Worm (Caenorhabditis elegans) whole organism, midembryonic: ENCODE results near the gene rib-2.

Experiments
- T22C8.4 ChIP-seq: fragments of 200-800 bp; sonication (Bioruptor generic); IDR thresholded peaks from 2 replicates; pipeline ENCODE4 v1.3.6; 2022; ENCODE audit warnings: missing genetic modification characterization, missing compliant biosample characterization
- cog-1 ChIP-seq: sonication (generic microtip); optimal IDR thresholded peaks from 2 replicates; lab custom pipeline; 2016; ENCODE audit warnings: missing genetic modification characterization, missing compliant biosample characterization
- flt-1 ChIP-seq: fragments of 200-800 bp; sonication (Bioruptor generic); IDR thresholded peaks from 2 replicates; pipeline ENCODE4 v1.3.6; 2022; ENCODE audit warnings: missing genetic modification characterization, missing compliant biosample characterization
- klf-2 ChIP-seq: fragments of 200-800 bp; sonication (Bioruptor generic); conservative IDR thresholded peaks from 2 replicates; pipeline ENCODE4 v1.3.6; 2022; ENCODE audit warnings: missing genetic modification reagents, missing genetic modification characterization, missing compliant biosample characterization
- med-1 ChIP-seq: sonication (generic microtip); optimal IDR thresholded peaks from 2 replicates; lab custom pipeline; 2017; ENCODE audit warnings: missing genetic modification characterization, mild to moderate bottlenecking, missing compliant biosample characterization, antibody characterized with exemption, missing genetic modification reagents; ENCODE audit not compliant: insufficient read depth
- ref-1 ChIP-seq: fragments of 200-800 bp; sonication (Bioruptor generic); conservative IDR thresholded peaks from 2 replicates; pipeline ENCODE4 v1.3.6; 2022; ENCODE audit warnings: missing genetic modification reagents, missing genetic modification characterization, missing compliant biosample characterization
- tab-1 ChIP-seq: fragments of 200-800 bp; sonication (Bioruptor generic); IDR thresholded peaks from 2 replicates; pipeline ENCODE4 v1.3.6; 2022; ENCODE audit warnings: missing genetic modification characterization, missing compliant biosample characterization
- ztf-23 ChIP-seq: fragments of 200-800 bp; sonication (Bioruptor generic); IDR thresholded peaks from 2 replicates; pipeline ENCODE4 v1.3.6; 2022; ENCODE audit warnings: missing genetic modification reagents, missing genetic modification characterization, missing compliant biosample characterization
- ztf-29 ChIP-seq: fragments of 200-800 bp; sonication (Bioruptor generic); IDR thresholded peaks from 2 replicates; pipeline ENCODE4 v1.3.6; 2022; ENCODE audit warnings: missing genetic modification reagents, missing genetic modification characterization, missing compliant biosample characterization

Gene rib-2

ce11 chrIII:10733300-10733699 lies 9.3 kb upstream of the rib-2 start:
- TF ChIP-seq klf-2 (GFP tag; lab: Robert Waterston, UW) (no peak), cog-1 (tag; lab: Kevin White, UChicago) (no peak), T22C8.4 (GFP tag; lab: Robert Waterston, UW) (no peak), ref-1 (no peak), tab-1 (GFP tag; lab: Robert Waterston, UW) (no peak), ztf-29 (GFP tag; lab: Robert Waterston, UW) (no peak)

- TF ChIP-seq ztf-23 (GFP tag; lab: Robert Waterston, UW) (no peak), flt-1 (GFP tag; lab: Robert Waterston, UW) (no peak), cog-1 (tag; lab: Kevin White, UChicago) (no peak)
Measured at ce11 chrIII:10734511-10735233, 7.9 kb upstream of the rib-2 start.

DNA sequence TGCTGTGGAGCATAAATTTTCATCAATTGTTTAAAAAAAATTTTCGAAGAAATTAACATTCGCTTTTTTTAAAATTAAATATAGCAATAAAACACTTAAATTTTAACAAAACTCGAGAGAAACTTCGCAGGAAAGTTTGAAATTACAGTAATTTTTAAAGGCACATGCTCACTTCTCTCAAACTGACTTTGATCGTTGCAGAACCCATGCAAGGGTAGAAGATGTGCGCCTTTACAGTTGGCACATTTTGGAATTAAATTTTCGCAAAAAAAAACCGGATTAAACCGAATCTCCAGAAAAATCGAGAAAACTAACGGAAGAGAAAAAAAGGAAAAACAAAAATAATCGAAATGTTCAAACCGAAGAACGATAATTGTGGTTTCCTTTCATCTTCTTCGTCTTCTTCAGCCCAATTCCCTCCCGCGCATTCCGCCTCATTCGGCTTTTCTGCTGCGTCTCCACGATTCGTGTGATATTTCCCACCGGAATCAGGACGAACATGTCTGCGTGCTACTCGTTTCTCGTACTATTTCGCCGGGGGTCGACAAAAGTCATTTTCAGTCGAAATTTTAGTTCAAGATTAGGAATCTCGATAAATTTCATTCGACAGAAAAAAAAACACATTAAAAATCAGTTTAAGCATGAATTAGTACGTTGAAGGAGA lies 6.2 kb upstream of the rib-2 start:
- TF ChIP-seq klf-2 (GFP tag; lab: Robert Waterston, UW) (no peak), ref-1 (no peak), flt-1 (GFP tag; lab: Robert Waterston, UW) (no peak), ztf-23 (GFP tag; lab: Robert Waterston, UW) (no peak), ztf-29 (GFP tag; lab: Robert Waterston, UW) (no peak), T22C8.4 (GFP tag; lab: Robert Waterston, UW) (no peak)

DNA sequence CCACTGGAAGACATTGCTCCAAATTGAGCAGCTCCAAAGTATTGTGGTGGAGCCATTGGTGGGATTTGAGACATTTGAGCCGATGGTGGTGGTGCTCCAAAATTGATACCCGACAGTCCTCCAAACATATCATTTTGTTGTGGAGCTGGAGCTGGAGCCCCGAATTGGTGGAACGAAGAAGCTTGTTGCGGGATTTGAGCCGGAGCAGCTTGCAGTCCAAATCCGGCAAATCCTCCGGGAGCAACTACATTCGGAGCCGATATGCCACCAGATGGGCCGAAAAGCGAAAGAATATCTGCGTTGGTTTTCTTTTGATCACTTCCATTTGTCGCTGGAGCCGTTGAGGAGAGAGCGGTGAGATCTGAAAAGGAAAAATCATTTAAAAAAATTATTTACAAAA lies 4.5 kb upstream of the rib-2 start:
- TF ChIP-seq ztf-29 (GFP tag; lab: Robert Waterston, UW) (no peak), med-1 (no peak), tab-1 (GFP tag; lab: Robert Waterston, UW) (no peak), T22C8.4 (GFP tag; lab: Robert Waterston, UW) (no peak), ztf-23 (GFP tag; lab: Robert Waterston, UW) (no peak), klf-2 (GFP tag; lab: Robert Waterston, UW) (no peak), cog-1 (tag; lab: Kevin White, UChicago) (no peak), ref-1 (no peak), flt-1 (GFP tag; lab: Robert Waterston, UW) (no peak)

ce11 chrIII:10739455-10739854 lies 3.2 kb upstream of the rib-2 start, which contains the start of gene smap-1:
Gene smap-1, minus strand, starts transcription at chrIII:10739792.
- TF ChIP-seq klf-2 (GFP tag; lab: Robert Waterston, UW) (no peak), flt-1 (GFP tag; lab: Robert Waterston, UW) (no peak), ztf-29 (GFP tag; lab: Robert Waterston, UW) (no peak), ztf-23 (GFP tag; lab: Robert Waterston, UW) (no peak), cog-1 (tag; lab: Kevin White, UChicago) (no peak), T22C8.4 (GFP tag; lab: Robert Waterston, UW) (no peak), med-1 (no peak), tab-1 (GFP tag; lab: Robert Waterston, UW) (no peak), ref-1 (no peak)

- TF ChIP-seq ztf-23 (GFP tag; lab: Robert Waterston, UW): peak; percentile 83
- 0 out of 2 replicates have a peak, but pooled peaks have one; percentile 51 for TF ChIP-seq flt-1 (GFP tag; lab: Robert Waterston, UW)
- no peak for TF ChIP-seq cog-1 (tag; lab: Kevin White, UChicago)
Measured at ce11 chrIII:10739902-10740301, 2.7 kb upstream of the rib-2 start.

- TF ChIP-seq T22C8.4 (GFP tag; lab: Robert Waterston, UW) (no peak), ref-1 (no peak)
Measured at ce11 chrIII:10740518-10740917, 2.1 kb upstream of the rib-2 start, which contains the start of gene K01G5.8. Gene K01G5.8, minus strand, starts transcription at chrIII:10740772.

DNA sequence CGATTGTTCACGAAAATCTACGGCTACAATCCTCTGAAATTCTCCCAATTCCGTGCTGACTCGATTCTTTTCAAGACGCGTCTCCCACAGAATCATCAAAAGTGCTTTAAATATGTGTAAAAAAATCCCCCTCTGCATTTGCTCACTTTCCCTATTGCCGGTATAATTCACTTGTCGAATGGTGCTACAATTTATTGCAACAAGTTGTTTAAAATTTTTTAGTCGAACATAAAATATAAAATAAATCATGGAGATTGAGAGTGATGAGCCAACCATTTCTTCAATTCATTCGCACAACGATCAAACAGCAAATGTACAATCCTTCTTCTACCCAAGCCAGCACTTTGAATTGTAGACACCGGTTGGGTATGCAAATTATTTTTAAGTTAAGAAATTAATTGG lies 3.8 kb downstream of the rib-2 start:
- TF ChIP-seq T22C8.4 (GFP tag; lab: Robert Waterston, UW) (no peak), ztf-23 (GFP tag; lab: Robert Waterston, UW) (no peak), ztf-29 (GFP tag; lab: Robert Waterston, UW) (no peak), ref-1 (no peak), tab-1 (GFP tag; lab: Robert Waterston, UW) (no peak), cog-1 (tag; lab: Kevin White, UChicago) (no peak), klf-2 (GFP tag; lab: Robert Waterston, UW) (no peak), flt-1 (GFP tag; lab: Robert Waterston, UW) (no peak), med-1 (no peak)

ce11 chrIII:10747620-10748479 lies 5.2 kb downstream of the rib-2 start, which contains the start of the genes ran-1 and dkc-1:
Gene ran-1, minus strand, starts transcription at chrIII:10747728.
Gene dkc-1, plus strand, starts transcription at chrIII:10748429.
- TF ChIP-seq ztf-23 (GFP tag; lab: Robert Waterston, UW) (peak; percentile 100), ztf-29 (GFP tag; lab: Robert Waterston, UW) (no peak), T22C8.4 (GFP tag; lab: Robert Waterston, UW) (peak; percentile 72), cog-1 (tag; lab: Kevin White, UChicago) (peak; percentile 50)
